Fruit fly (Drosophila melanogaster): ENCODE measurements around the gene Mco3.

Gene Mco3

DNA sequence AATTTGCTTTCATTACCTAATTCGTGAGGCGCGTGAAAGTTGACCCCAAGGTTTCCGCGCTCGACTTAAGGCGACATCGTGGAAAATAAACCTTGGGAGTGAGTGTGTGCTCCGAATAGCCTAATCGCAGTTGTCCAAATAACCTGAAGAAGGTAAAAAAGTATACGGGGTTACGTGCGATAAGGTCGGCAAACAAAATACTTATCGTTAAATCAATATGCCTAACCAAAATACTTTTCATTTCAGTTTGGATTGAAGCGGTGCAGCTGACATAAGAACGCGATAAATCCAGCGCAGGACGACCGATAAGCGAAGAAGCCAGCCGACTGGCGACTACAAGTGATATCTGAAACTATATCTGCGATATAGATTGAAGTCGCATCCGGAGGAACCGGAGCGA is 12.1 kb upstream of the Mco3 start (continued):
- TF ChIP-seq CG3163 (GFP tag; optimal IDR thresholded peaks at IDR 0.05): peak; percentile 6
- no peak for TF ChIP-seq CHES-1-like (GFP tag; optimal IDR thresholded peaks at IDR 0.05)
- peak in 1 of 2 experiments; percentile 22 for TF ChIP-seq insv (GFP tag; optimal IDR thresholded peaks at IDR 0.05)
- peak; percentile 13 for TF ChIP-seq CG9727 (GFP tag; optimal IDR thresholded peaks at IDR 0.05)
- TF ChIP-seq CG10209 (GFP tag; optimal IDR thresholded peaks at IDR 0.05): peak; percentile 33
- peak; percentile 49 for TF ChIP-seq CG8089 (GFP tag; optimal IDR thresholded peaks at IDR 0.05)
- no peak for TF ChIP-seq chinmo (GFP tag; IDR thresholded peaks at IDR 0.05; ENCODE audit: partially characterized antibody)
- peak in 1 of 2 experiments; percentile 35 for TF ChIP-seq Hr51 (GFP tag; optimal IDR thresholded peaks at IDR 0.05)
- no peak for TF ChIP-seq pan (optimal IDR thresholded peaks at IDR 0.05)
- TF ChIP-seq pan (GFP tag; optimal IDR thresholded peaks at IDR 0.05 in 1 of 2, IDR thresholded peaks at IDR 0.05 in 1 of 2): peak in 1 of 2 experiments; percentile 5
- peak; percentile 76 for TF ChIP-seq CG2875 (GFP tag; optimal IDR thresholded peaks at IDR 0.05)
- peak; percentile 65 for TF ChIP-seq CrebB (tag; optimal IDR thresholded peaks at IDR 0.05)
- TF ChIP-seq CG1603 (tag; optimal IDR thresholded peaks at IDR 0.05): peak; percentile 58
- TF ChIP-seq sc (optimal IDR thresholded peaks at IDR 0.05): no peak
- peak; percentile 68 for TF ChIP-seq sc (GFP tag; optimal IDR thresholded peaks at IDR 0.05)
- no peak for TF ChIP-seq en (GFP tag; optimal IDR thresholded peaks at IDR 0.05)
- peak; percentile 50 for TF ChIP-seq Blimp-1 (GFP tag; optimal IDR thresholded peaks at IDR 0.05)
- peak; percentile 27 for TF ChIP-seq CG18619 (GFP tag; optimal IDR thresholded peaks at IDR 0.05)
- TF ChIP-seq lola (GFP tag; optimal IDR thresholded peaks at IDR 0.05): peak in 1 of 3 experiments; percentile 35
- peak; percentile 29 for TF ChIP-seq Fer1 (GFP tag; optimal IDR thresholded peaks at IDR 0.05)
- TF ChIP-seq sim (GFP tag; IDR thresholded peaks at IDR 0.05): 0 out of 2 replicates have a peak, but pooled peaks have one; percentile 7
- TF ChIP-seq Med (GFP tag): peak; percentile 38
- peak in 1 of 2 experiments; percentile 52 for TF ChIP-seq Pdp1 (GFP tag; optimal IDR thresholded peaks at IDR 0.05)
- no peak for TF ChIP-seq Usf (GFP tag; optimal IDR thresholded peaks at IDR 0.05)
- TF ChIP-seq nerfin-1 (tag; optimal IDR thresholded peaks at IDR 0.05): peak; percentile 21
- TF ChIP-seq sens-2 (GFP tag; IDR thresholded peaks at IDR 0.05): peak; percentile 77
- no peak for TF ChIP-seq usp (GFP tag; optimal IDR thresholded peaks at IDR 0.05)
- TF ChIP-seq PHDP (tag; optimal IDR thresholded peaks at IDR 0.05): peak; percentile 21
- TF ChIP-seq ac (GFP tag; optimal IDR thresholded peaks at IDR 0.05): peak; percentile 68
- TF ChIP-seq sug (tag; optimal IDR thresholded peaks at IDR 0.05): peak; percentile 10
- peak; percentile 43 for TF ChIP-seq CG10959 (GFP tag; IDR thresholded peaks at IDR 0.05)
- TF ChIP-seq CG15479 (GFP tag; optimal IDR thresholded peaks at IDR 0.05): peak; percentile 30
- TF ChIP-seq CG10431 (GFP tag; optimal IDR thresholded peaks at IDR 0.05): peak; percentile 80
- TF ChIP-seq eyg (GFP tag; optimal IDR thresholded peaks at IDR 0.05): no peak
- peak; percentile 90 for TF ChIP-seq kni (GFP tag; optimal IDR thresholded peaks at IDR 0.05)
- TF ChIP-seq Vsx1 (GFP tag; optimal IDR thresholded peaks at IDR 0.05): peak; percentile 56
- TF ChIP-seq CG15011 (GFP tag; optimal IDR thresholded peaks at IDR 0.05): peak; percentile 16
- TF ChIP-seq tll (GFP tag; optimal IDR thresholded peaks at IDR 0.05): peak in 1 of 2 experiments; percentile 39
- TF ChIP-seq bcd (GFP tag; optimal IDR thresholded peaks at IDR 0.05): no peak
- TF ChIP-seq CG5953 (GFP tag; IDR thresholded peaks at IDR 0.05): 0 out of 2 replicates have a peak, but pooled peaks have one; percentile 40
- TF ChIP-seq sisA (GFP tag; IDR thresholded peaks at IDR 0.05): no peak
- peak; percentile 27; the same call in 1 of the 2 replicates for TF ChIP-seq Nf-YA (GFP tag; IDR thresholded peaks at IDR 0.05)
- no peak for TF ChIP-seq sob (GFP tag; IDR thresholded peaks at IDR 0.05)
- TF ChIP-seq chm (GFP tag; IDR thresholded peaks at IDR 0.05): peak; percentile 74; the same call in 1 of the 2 replicates
- TF ChIP-seq Sox102F (GFP tag; optimal IDR thresholded peaks at IDR 0.05): no peak
- TF ChIP-seq salm (tag; optimal IDR thresholded peaks at IDR 0.05): peak; percentile 58
- peak; percentile 35 for TF ChIP-seq Side (GFP tag; optimal IDR thresholded peaks at IDR 0.05)
- peak; percentile 25 for TF ChIP-seq sens (GFP tag)
- peak; percentile 30 for TF ChIP-seq org-1 (GFP tag; optimal IDR thresholded peaks at IDR 0.05)
- no peak for TF ChIP-seq CG2120 (GFP tag; optimal IDR thresholded peaks at IDR 0.05)

Measured in whole organism, embryonic.